Worm (Caenorhabditis elegans) whole organism, early embryonic: ENCODE measurements around the gene M03C11.6.

Experiments
- F13C5.2 ChIP-seq: sonication (generic microtip); optimal IDR thresholded peaks from 2 replicates; lab custom pipeline; 2017; ENCODE audit warnings: mild to moderate bottlenecking, missing genetic modification characterization, inconsistent platforms, missing compliant biosample characterization
- aly-1 ChIP-seq: sonication (generic microtip); optimal IDR thresholded peaks from 2 replicates; lab custom pipeline; 2016; ENCODE audit warnings: missing genetic modification characterization, missing compliant biosample characterization
- ama-1 ChIP-seq: fragments of 150-350 bp; optimal IDR thresholded peaks from 2 replicates; lab custom pipeline; 2014
- ceh-13 ChIP-seq: fragments of 200-800 bp; sonication (Bioruptor generic); optimal IDR thresholded peaks from 2 replicates; lab custom pipeline; 2018; ENCODE audit warnings: mild to moderate bottlenecking, missing genetic modification characterization, missing compliant biosample characterization
- ceh-36 ChIP-seq: sonication (generic microtip); optimal IDR thresholded peaks from 2 replicates; lab custom pipeline; 2016; ENCODE audit warnings: missing genetic modification characterization, inconsistent platforms, missing compliant biosample characterization
- ets-7 ChIP-seq: sonication (generic microtip); optimal IDR thresholded peaks from 2 replicates; lab custom pipeline; 2016; ENCODE audit warnings: missing genotype, missing genetic modification characterization, missing compliant biosample characterization
- flt-1 ChIP-seq: fragments of 200-800 bp; sonication (Bioruptor generic); IDR thresholded peaks from 2 replicates; pipeline ENCODE4 v1.3.6; 2022; ENCODE audit warnings: missing genetic modification characterization, missing compliant biosample characterization
- hmg-4 ChIP-seq: fragments of 200-800 bp; sonication (Bioruptor generic); optimal IDR thresholded peaks from 2 replicates; lab custom pipeline; 2018; ENCODE audit warnings: mild to moderate bottlenecking, missing genetic modification characterization, missing compliant biosample characterization
- hnd-1 ChIP-seq: sonication (generic microtip); optimal IDR thresholded peaks from 2 replicates; lab custom pipeline; 2016; ENCODE audit warnings: missing genetic modification characterization, missing compliant biosample characterization
- pes-1 ChIP-seq: fragments of 200-800 bp; sonication (Bioruptor generic); IDR thresholded peaks from 2 replicates; pipeline ENCODE4 v1.3.6; 2022; ENCODE audit warnings: missing genetic modification reagents, missing genetic modification characterization, missing compliant biosample characterization
- sea-1 ChIP-seq: fragments of 200-800 bp; sonication (Bioruptor generic); conservative IDR thresholded peaks from 2 replicates; pipeline ENCODE4 v1.3.6; 2022; ENCODE audit warnings: missing genetic modification characterization, missing compliant biosample characterization
- tbx-37 ChIP-seq: fragments of 200-800 bp; sonication (Bioruptor generic); conservative IDR thresholded peaks from 2 replicates; pipeline ENCODE4 v1.3.6; 2022; ENCODE audit warnings: missing genetic modification reagents, missing genetic modification characterization, missing compliant biosample characterization
- tra-4 ChIP-seq: sonication (generic microtip); optimal IDR thresholded peaks from 2 replicates; lab custom pipeline; 2017; ENCODE audit warnings: missing genetic modification characterization, missing compliant biosample characterization

DNA sequence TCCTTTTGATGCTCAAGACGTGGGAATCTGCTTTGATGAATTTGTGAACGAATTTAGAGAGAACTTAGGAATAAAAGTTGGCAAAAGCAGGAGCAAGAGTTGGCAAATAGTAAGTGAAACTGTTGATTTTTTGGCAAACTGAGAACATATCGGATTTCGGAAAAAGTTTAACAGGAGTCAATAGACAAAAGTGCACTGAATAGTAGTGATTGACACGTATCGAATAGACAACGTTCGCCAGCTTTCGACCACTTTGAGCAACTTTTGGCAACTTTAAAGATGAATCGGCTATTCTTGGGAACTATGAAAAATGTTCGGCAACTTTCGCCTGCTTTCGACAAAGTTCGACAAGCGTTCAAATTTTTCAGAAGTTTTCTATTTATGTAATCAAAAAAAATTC, 32.2 kb downstream of the M03C11.6 start, which contains the start of gene M03C11.9:
- TF ChIP-seq ama-1 (lab: Kevin White, UChicago): no peak
- no peak for TF ChIP-seq flt-1 (GFP tag; lab: Robert Waterston, UW)
- no peak for TF ChIP-seq ceh-36 (tag; lab: Kevin White, UChicago)
- TF ChIP-seq aly-1 (tag; lab: Kevin White, UChicago): no peak
- TF ChIP-seq pes-1 (GFP tag; lab: Robert Waterston, UW): no peak
- no peak for TF ChIP-seq ets-7 (tag; lab: Kevin White, UChicago)
- TF ChIP-seq tra-4 (tag; lab: Kevin White, UChicago): no peak
- TF ChIP-seq ceh-13 (GFP tag; lab: Kevin White, UChicago): no peak
- no peak for TF ChIP-seq tbx-37 (GFP tag; lab: Robert Waterston, UW)
- TF ChIP-seq hmg-4: no peak
- no peak for TF ChIP-seq sea-1 (GFP tag; lab: Robert Waterston, UW)
- TF ChIP-seq hnd-1 (tag; lab: Kevin White, UChicago): no peak
- TF ChIP-seq F13C5.2: no peak
